Worm (Caenorhabditis elegans) whole organism, late embryonic: ENCODE results near the gene vab-9.

Source experiments
- C08G9.2 ChIP-seq: sonication (generic microtip); optimal IDR thresholded peaks from 2 replicates; lab custom pipeline; 2016; ENCODE audit warnings: mild to moderate bottlenecking, missing genetic modification characterization, moderate library complexity, missing compliant biosample characterization
- C38D4.7 ChIP-seq: fragments of 200-800 bp; sonication (Bioruptor generic); optimal IDR thresholded peaks from 2 replicates; lab custom pipeline; 2018; ENCODE audit warnings: mild to moderate bottlenecking, missing genetic modification characterization, moderate library complexity, missing compliant biosample characterization
- F13H6.1 ChIP-seq: sonication (generic microtip); optimal IDR thresholded peaks from 2 replicates; lab custom pipeline; 2016; ENCODE audit warnings: missing genetic modification characterization, missing compliant biosample characterization
- K09A11.1 ChIP-seq: sonication (generic microtip); optimal IDR thresholded peaks from 2 replicates; lab custom pipeline; 2017; ENCODE audit warnings: antibody characterized with exemption, mild to moderate bottlenecking, missing genetic modification characterization, missing compliant biosample characterization; ENCODE audit not compliant: insufficient read depth
- T23F11.4 ChIP-seq: fragments of 200-800 bp; sonication (Bioruptor generic); optimal IDR thresholded peaks from 2 replicates; lab custom pipeline; 2018; ENCODE audit warnings: mild to moderate bottlenecking, missing genetic modification characterization, missing compliant biosample characterization
- ceh-18 ChIP-seq: sonication (generic microtip); optimal IDR thresholded peaks from 2 replicates; lab custom pipeline; 2016; ENCODE audit warnings: missing genetic modification characterization, missing compliant biosample characterization
- ceh-2 ChIP-seq: sonication (generic microtip); optimal IDR thresholded peaks from 2 replicates; lab custom pipeline; 2016; ENCODE audit warnings: missing genotype, missing genetic modification characterization, missing compliant biosample characterization
- ceh-22 ChIP-seq: sonication (generic microtip); optimal IDR thresholded peaks from 2 replicates; lab custom pipeline; 2017; ENCODE audit warnings: missing biosample characterization, missing genetic modification characterization
- ceh-31 ChIP-seq: sonication (generic microtip); optimal IDR thresholded peaks from 2 replicates; lab custom pipeline; 2016; ENCODE audit warnings: missing genetic modification characterization, missing compliant biosample characterization
- ceh-48 ChIP-seq: sonication (generic microtip); optimal IDR thresholded peaks from 2 replicates; lab custom pipeline; 2016; ENCODE audit warnings: missing genetic modification characterization, inconsistent platforms, missing compliant biosample characterization
- ceh-6 ChIP-seq: fragments of 200-800 bp; sonication (Bioruptor generic); optimal IDR thresholded peaks from 2 replicates; lab custom pipeline; 2018; ENCODE audit warnings: mild to moderate bottlenecking, missing genetic modification characterization, missing compliant biosample characterization
- ceh-9 ChIP-seq: sonication (generic microtip); optimal IDR thresholded peaks from 2 replicates; lab custom pipeline; 2016; ENCODE audit warnings: mild to moderate bottlenecking, missing genetic modification characterization, inconsistent platforms, missing compliant biosample characterization
- che-1 ChIP-seq: sonication (generic microtip); optimal IDR thresholded peaks from 2 replicates; lab custom pipeline; 2016; ENCODE audit warnings: mild to moderate bottlenecking, missing genetic modification characterization, missing compliant biosample characterization
- dmd-4 ChIP-seq: sonication (generic microtip); optimal IDR thresholded peaks from 2 replicates; lab custom pipeline; 2016; ENCODE audit warnings: borderline replicate concordance, missing genetic modification characterization, missing compliant biosample characterization
- dve-1 ChIP-seq: sonication (generic microtip); optimal IDR thresholded peaks from 2 replicates; lab custom pipeline; 2017; ENCODE audit warnings: antibody characterized with exemption, mild to moderate bottlenecking, missing genetic modification characterization, missing compliant biosample characterization
- elt-4 ChIP-seq: sonication (generic microtip); optimal IDR thresholded peaks from 2 replicates; lab custom pipeline; 2016; ENCODE audit warnings: missing genetic modification characterization, missing compliant biosample characterization
- fkh-6 ChIP-seq: sonication (generic microtip); optimal IDR thresholded peaks from 2 replicates; lab custom pipeline; 2016; ENCODE audit warnings: missing genetic modification characterization, missing compliant biosample characterization
- hlh-13 ChIP-seq: fragments of 200-800 bp; sonication (Bioruptor generic); optimal IDR thresholded peaks from 2 replicates; lab custom pipeline; 2018; ENCODE audit warnings: mild to moderate bottlenecking, missing genetic modification characterization, missing compliant biosample characterization
- hlh-8 ChIP-seq: sonication (generic microtip); optimal IDR thresholded peaks from 2 replicates; lab custom pipeline; 2016; ENCODE audit warnings: missing genotype, missing genetic modification characterization, missing compliant biosample characterization
- lim-6 ChIP-seq: sonication (generic microtip); optimal IDR thresholded peaks from 2 replicates; lab custom pipeline; 2016; ENCODE audit warnings: missing genetic modification characterization, missing compliant biosample characterization
- lin-11 ChIP-seq: fragments of 200-800 bp; sonication (Bioruptor generic); optimal IDR thresholded peaks from 2 replicates; lab custom pipeline; 2018; ENCODE audit warnings: mild to moderate bottlenecking, missing genetic modification characterization, missing compliant biosample characterization
- nfya-1 ChIP-seq: sonication (generic microtip); optimal IDR thresholded peaks from 2 replicates; lab custom pipeline; 2017; ENCODE audit warnings: missing genetic modification characterization, mild to moderate bottlenecking, missing compliant biosample characterization, antibody characterized with exemption, moderate library complexity
- nhr-232 ChIP-seq: sonication (generic microtip); optimal IDR thresholded peaks from 2 replicates; lab custom pipeline; 2016; ENCODE audit warnings: missing genetic modification characterization, missing compliant biosample characterization
- odd-2 ChIP-seq: sonication (generic microtip); optimal IDR thresholded peaks from 2 replicates; lab custom pipeline; 2017; ENCODE audit warnings: antibody characterized with exemption, mild to moderate bottlenecking, missing genetic modification characterization, missing compliant biosample characterization
- pag-3 ChIP-seq: sonication (generic microtip); optimal IDR thresholded peaks from 2 replicates; lab custom pipeline; 2016; ENCODE audit warnings: missing compliant biosample characterization, missing genetic modification characterization, borderline replicate concordance
- pha-4 ChIP-seq: fragments of 150-350 bp; optimal IDR thresholded peaks from 2 replicates; lab custom pipeline; 2018; ENCODE audit warnings: missing biosample characterization, missing genetic modification reagents, missing genetic modification characterization
- ref-2 ChIP-seq: sonication (generic microtip); optimal IDR thresholded peaks from 2 replicates; lab custom pipeline; 2016; ENCODE audit warnings: missing genetic modification characterization, missing compliant biosample characterization
- syd-9 ChIP-seq: sonication (generic microtip); optimal IDR thresholded peaks from 2 replicates; lab custom pipeline; 2016; ENCODE audit warnings: mild to moderate bottlenecking, missing genetic modification characterization, moderate library complexity, missing compliant biosample characterization
- tbx-7 ChIP-seq: sonication (generic microtip); optimal IDR thresholded peaks from 2 replicates; lab custom pipeline; 2016; ENCODE audit warnings: missing genotype, missing genetic modification characterization, missing compliant biosample characterization
- unc-3 ChIP-seq, 2 experiments: fragments of 200-800 bp in 1 of 2; sonication (Bioruptor generic) in 1 of 2; sonication (generic microtip) in 1 of 2; conservative IDR thresholded peaks in 1 of 2; optimal IDR thresholded peaks in 1 of 2; 2 replicates each; pipeline versions ENCODE4 v1.3.6 to Lab custom; 2016 to 2022; ENCODE audit warnings: missing compliant biosample characterization in 2 of 2, missing genetic modification characterization in 2 of 2, missing genetic modification reagents in 1 of 2
- unc-42 ChIP-seq: sonication (generic microtip); optimal IDR thresholded peaks from 2 replicates; lab custom pipeline; 2016; ENCODE audit warnings: missing genotype, missing genetic modification characterization, missing compliant biosample characterization
- zip-5 ChIP-seq: sonication (generic microtip); optimal IDR thresholded peaks from 2 replicates; lab custom pipeline; 2016; ENCODE audit warnings: missing genetic modification characterization, missing compliant biosample characterization
- ztf-16 ChIP-seq: sonication (generic microtip); optimal IDR thresholded peaks from 2 replicates; lab custom pipeline; 2017; ENCODE audit warnings: missing genetic modification characterization, missing compliant biosample characterization

Gene vab-9

DNA sequence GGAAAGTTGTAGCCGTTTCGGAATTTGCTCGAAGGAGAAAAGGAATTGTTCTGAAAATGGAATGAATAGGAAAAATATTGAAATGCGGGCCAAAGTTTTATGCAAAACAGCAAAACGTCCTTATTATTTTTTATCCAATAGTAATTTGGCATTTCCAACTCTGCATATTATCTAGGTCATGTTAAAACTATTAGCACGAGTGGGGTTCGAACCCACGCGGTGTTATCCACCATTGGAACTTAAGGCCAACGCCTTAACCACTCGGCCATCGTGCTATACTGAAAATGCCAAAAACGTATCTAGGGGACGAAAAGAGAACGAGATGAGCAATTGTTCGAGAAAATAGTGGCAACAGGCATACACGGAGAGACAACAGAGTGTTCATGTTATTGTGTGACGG lies 5.7 kb downstream of the vab-9 start:
- TF ChIP-seq nfya-1 (tag; lab: Kevin White, UChicago) (no peak), zip-5 (tag; lab: Kevin White, UChicago) (no peak), che-1 (tag; lab: Kevin White, UChicago) (no peak), lin-11 (no peak), ceh-48 (tag; lab: Kevin White, UChicago) (no peak), odd-2 (no peak), hlh-8 (tag; lab: Kevin White, UChicago) (no peak), ceh-31 (no peak), C38D4.7 (no peak), ceh-2 (tag; lab: Kevin White, UChicago) (no peak), ceh-9 (tag; lab: Kevin White, UChicago) (no peak), nhr-232 (tag; lab: Kevin White, UChicago) (no peak), pag-3 (tag; lab: Kevin White, UChicago) (no peak), ceh-6 (GFP tag; lab: Kevin White, UChicago) (no peak), ceh-22 (tag; lab: Kevin White, UChicago) (no peak)

- TF ChIP-seq elt-4 (tag; lab: Kevin White, UChicago) (no peak), fkh-6 (tag; lab: Kevin White, UChicago) (no peak), pha-4 (no peak), syd-9 (tag; lab: Kevin White, UChicago) (no peak), hlh-13 (GFP tag; lab: Kevin White, UChicago) (no peak), tbx-7 (tag; lab: Kevin White, UChicago) (no peak), K09A11.1 (tag; lab: Kevin White, UChicago) (no peak), unc-3 (GFP tag; conservative IDR thresholded peaks at IDR 0.05; lab: Robert Waterston, UW) (no peak), unc-3 (tag; optimal IDR thresholded peaks at IDR 0.05; lab: Kevin White, UChicago) (no peak), C38D4.7 (no peak), ceh-22 (tag; lab: Kevin White, UChicago) (no peak), dve-1 (tag; lab: Kevin White, UChicago) (no peak), dmd-4 (tag; lab: Kevin White, UChicago) (no peak), C08G9.2 (tag; lab: Kevin White, UChicago) (no peak), hlh-8 (tag; lab: Kevin White, UChicago) (no peak), ceh-18 (no peak), ztf-16 (tag; lab: Kevin White, UChicago) (no peak), F13H6.1 (tag; lab: Kevin White, UChicago) (no peak)
Measured at ce11 chrII:8630088-8630487, 7.4 kb downstream of the vab-9 start, which contains the start of gene T22C8.6. Gene T22C8.6, minus strand, starts transcription at chrII:8630281.

DNA sequence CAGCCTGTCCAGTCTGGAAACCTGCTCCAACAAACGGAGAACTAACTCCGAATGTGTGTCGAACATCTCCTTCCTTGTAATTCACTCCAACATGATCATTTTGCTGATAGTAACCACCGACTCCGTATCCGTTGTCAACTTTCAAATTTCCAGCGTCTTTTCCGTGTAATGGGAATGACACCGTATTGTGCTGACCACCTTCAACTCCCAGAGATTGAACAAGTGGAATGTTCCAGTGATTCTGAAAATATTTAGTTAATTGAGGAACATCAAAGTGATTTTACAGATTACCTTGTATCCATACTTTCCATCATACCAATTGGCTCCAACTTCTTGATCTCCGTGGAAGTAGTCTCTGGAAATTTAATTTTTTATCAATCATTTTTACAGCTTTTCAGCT lies 9.6 kb downstream of the vab-9 start:
- TF ChIP-seq C08G9.2 (tag; lab: Kevin White, UChicago) (no peak), lim-6 (tag; lab: Kevin White, UChicago) (no peak), nfya-1 (tag; lab: Kevin White, UChicago) (no peak), F13H6.1 (tag; lab: Kevin White, UChicago) (no peak), ref-2 (tag; lab: Kevin White, UChicago) (no peak)

DNA sequence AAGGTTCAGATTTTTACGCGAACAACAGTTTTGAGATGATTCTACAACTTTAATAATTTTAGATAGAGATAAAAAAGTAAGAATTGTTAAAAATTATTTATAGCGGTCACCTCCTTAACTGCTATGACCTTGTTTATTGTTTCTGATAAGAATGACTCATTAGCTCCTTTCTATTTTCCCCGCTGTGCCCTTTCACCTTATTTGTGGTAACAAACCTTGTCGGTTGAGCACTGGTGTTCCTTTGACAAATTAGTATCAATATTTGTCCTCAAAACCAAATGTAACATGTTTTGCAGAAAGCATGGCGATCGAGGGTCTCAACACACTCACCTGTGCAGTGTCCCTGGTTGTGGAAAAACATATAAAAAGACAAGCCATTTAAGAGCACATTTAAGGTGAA lies 10.9 kb downstream of the vab-9 start:
- TF ChIP-seq unc-42 (tag; lab: Kevin White, UChicago): no peak
- no peak for TF ChIP-seq F13H6.1 (tag; lab: Kevin White, UChicago)
- TF ChIP-seq ceh-6 (GFP tag; lab: Kevin White, UChicago): no peak
- TF ChIP-seq C38D4.7: no peak
- no peak for TF ChIP-seq T23F11.4 (GFP tag; lab: Kevin White, UChicago)
- no peak for TF ChIP-seq unc-3 (GFP tag; conservative IDR thresholded peaks at IDR 0.05; lab: Robert Waterston, UW)
- no peak for TF ChIP-seq unc-3 (tag; optimal IDR thresholded peaks at IDR 0.05; lab: Kevin White, UChicago)
- TF ChIP-seq ztf-16 (tag; lab: Kevin White, UChicago): no peak
- no peak for TF ChIP-seq C08G9.2 (tag; lab: Kevin White, UChicago)
